Worm (Caenorhabditis elegans): ENCODE data around the gene clec-118.

clec-118 gene

DNA sequence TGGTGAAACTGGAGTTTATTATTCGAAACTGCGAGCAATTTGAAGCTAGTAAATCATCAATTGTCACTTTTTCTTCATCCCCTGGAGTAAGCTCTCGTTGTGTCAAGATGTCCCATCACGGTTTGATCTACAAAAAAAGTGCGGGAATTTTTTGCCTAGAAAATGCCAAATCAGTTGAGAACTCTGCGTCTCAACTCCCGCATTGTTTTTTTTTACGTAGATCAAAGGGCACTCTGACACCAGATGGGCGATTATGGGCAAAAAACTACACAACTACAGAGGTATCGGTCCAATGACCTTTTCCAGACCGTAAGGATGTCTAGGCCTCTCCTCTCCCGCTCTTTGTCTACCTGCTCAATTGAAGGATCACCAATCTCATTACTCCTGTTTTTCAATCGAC is 24.7 kb downstream of the clec-118 start, which contains the start of gene fbxb-34:
TSS of gene fbxb-34 (plus strand) at position 301 of the 400 bp plus-strand sequence.
- TF ChIP-seq nhr-12 (tag; optimal IDR thresholded peaks at IDR 0.05): no peak
- TF ChIP-seq ceh-83 (GFP tag; optimal IDR thresholded peaks at IDR 0.05): no peak
- TF ChIP-seq mep-1 (tag; optimal IDR thresholded peaks at IDR 0.05): no peak
- TF ChIP-seq mab-5 (tag; optimal IDR thresholded peaks at IDR 0.05): no peak
- TF ChIP-seq ham-2 (GFP tag; optimal IDR thresholded peaks at IDR 0.05): no peak
- TF ChIP-seq lin-32 (GFP tag; optimal IDR thresholded peaks at IDR 0.05): no peak
- TF ChIP-seq flh-1 (GFP tag; optimal IDR thresholded peaks at IDR 0.05): no peak
- no peak for TF ChIP-seq snpc-4 (tag; optimal IDR thresholded peaks at IDR 0.05)
- no peak for TF ChIP-seq ceh-39 (tag; optimal IDR thresholded peaks at IDR 0.05)
- TF ChIP-seq ces-1 (GFP tag; optimal IDR thresholded peaks at IDR 0.05): no peak
- no peak for TF ChIP-seq pha-4 (tag; optimal IDR thresholded peaks at IDR 0.05)
- TF ChIP-seq nhr-76 (tag; optimal IDR thresholded peaks at IDR 0.05): no peak
- no peak for TF ChIP-seq sem-2 (GFP tag; optimal IDR thresholded peaks at IDR 0.05)
- no peak for TF ChIP-seq nhr-28 (tag; optimal IDR thresholded peaks at IDR 0.05)
- TF ChIP-seq zip-8 (tag; optimal IDR thresholded peaks at IDR 0.05): no peak
- TF ChIP-seq lsy-2 (tag; optimal IDR thresholded peaks at IDR 0.05): no peak
- TF ChIP-seq nhr-237 (tag; optimal IDR thresholded peaks at IDR 0.05): no peak
- TF ChIP-seq unc-62 (GFP tag; optimal IDR thresholded peaks at IDR 0.05): no peak

DNA sequence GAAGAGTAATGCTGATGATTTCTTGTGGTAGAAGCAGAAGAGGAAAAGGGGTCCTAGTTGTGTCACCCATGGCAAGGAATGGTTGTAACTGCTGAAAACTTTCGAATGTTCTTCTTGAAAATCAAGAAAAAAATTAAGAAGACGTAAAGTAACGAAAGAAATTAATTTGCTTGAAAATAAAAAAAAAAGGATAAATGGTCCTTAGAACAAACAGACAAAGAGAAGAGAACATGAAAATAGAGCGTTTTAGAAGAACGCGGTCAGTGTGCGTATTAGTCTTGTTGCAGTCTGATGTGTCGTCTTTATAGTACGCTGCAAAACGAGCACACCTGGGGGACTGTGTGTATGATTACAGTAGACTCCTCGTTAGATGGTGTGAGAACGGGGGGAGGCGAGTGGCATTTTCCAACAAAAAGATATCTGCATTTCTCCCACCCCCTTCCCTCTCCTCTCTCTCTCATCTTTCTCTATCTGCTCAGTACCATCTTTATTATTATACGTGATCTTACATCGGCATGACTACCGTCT is 27.9 kb downstream of the clec-118 start, which contains the start of the genes W08F4.12 and W08F4.13:
TSS of gene W08F4.12 (minus strand) at position 101 of the 528 bp plus-strand sequence.
TSS of gene W08F4.13 (plus strand) at position 478 of the 528 bp plus-strand sequence.
- no peak for TF ChIP-seq M03D4.4 (tag; optimal IDR thresholded peaks at IDR 0.05)
- TF ChIP-seq elt-3 (tag; optimal IDR thresholded peaks at IDR 0.05): no peak
- no peak for TF ChIP-seq zip-8 (tag; optimal IDR thresholded peaks at IDR 0.05)
- no peak for TF ChIP-seq snpc-4 (tag; optimal IDR thresholded peaks at IDR 0.05)
- no peak for TF ChIP-seq ceh-83 (GFP tag; optimal IDR thresholded peaks at IDR 0.05)
- no peak for TF ChIP-seq blmp-1 (tag; optimal IDR thresholded peaks at IDR 0.05)
- TF ChIP-seq cnd-1 (tag; optimal IDR thresholded peaks at IDR 0.05): no peak
- no peak for TF ChIP-seq lin-32 (GFP tag; optimal IDR thresholded peaks at IDR 0.05)
- no peak for TF ChIP-seq flh-1 (GFP tag; optimal IDR thresholded peaks at IDR 0.05)
- no peak for TF ChIP-seq ceh-39 (tag; optimal IDR thresholded peaks at IDR 0.05)
- TF ChIP-seq nhr-237 (tag; optimal IDR thresholded peaks at IDR 0.05): no peak
- TF ChIP-seq ztf-11 (tag; optimal IDR thresholded peaks at IDR 0.05): no peak
- TF ChIP-seq unc-120 (tag; optimal IDR thresholded peaks at IDR 0.05; ENCODE audit: poor library complexity, severe bottlenecking): no peak
- no peak for TF ChIP-seq mab-5 (tag; optimal IDR thresholded peaks at IDR 0.05)
- no peak for TF ChIP-seq unc-62 (GFP tag; optimal IDR thresholded peaks at IDR 0.05)
- no peak for TF ChIP-seq sem-2 (GFP tag; optimal IDR thresholded peaks at IDR 0.05)
- no peak for TF ChIP-seq drap-1 (GFP tag; optimal IDR thresholded peaks at IDR 0.05)
- TF ChIP-seq pha-4 (tag; optimal IDR thresholded peaks at IDR 0.05): no peak
- TF ChIP-seq nhr-76 (tag; optimal IDR thresholded peaks at IDR 0.05): no peak
- no peak for TF ChIP-seq hlh-1 (tag; optimal IDR thresholded peaks at IDR 0.05)

DNA sequence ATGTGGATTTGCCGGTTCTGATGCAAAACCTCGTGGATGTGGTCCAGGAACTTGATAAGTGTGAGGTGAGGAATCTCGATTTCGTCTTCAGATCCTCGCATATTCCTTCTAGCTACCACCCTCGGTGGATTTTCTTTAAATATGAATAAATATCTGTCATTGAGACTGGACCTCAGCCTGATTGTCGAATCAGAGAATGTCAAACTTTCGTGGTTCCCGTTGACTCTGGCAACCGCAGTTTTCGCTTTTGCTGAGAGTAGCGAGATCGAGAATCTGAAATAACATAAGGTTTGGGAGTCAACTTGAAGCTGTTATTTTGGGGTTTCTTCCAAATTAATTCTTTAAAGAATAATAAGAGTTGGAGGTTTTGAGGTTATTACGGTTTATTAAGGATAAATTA is 29.6 kb downstream of the clec-118 start, which contains the start of gene fbxb-14:
TSS of gene fbxb-14 (minus strand) at position 101 of the 400 bp plus-strand sequence.
- no peak for TF ChIP-seq flh-1 (GFP tag; optimal IDR thresholded peaks at IDR 0.05)
- TF ChIP-seq lin-13 (tag; optimal IDR thresholded peaks at IDR 0.05): no peak
- no peak for TF ChIP-seq ceh-39 (tag; optimal IDR thresholded peaks at IDR 0.05)
- TF ChIP-seq cnd-1 (tag; optimal IDR thresholded peaks at IDR 0.05): no peak
- no peak for TF ChIP-seq lsy-2 (tag; optimal IDR thresholded peaks at IDR 0.05)
- no peak for TF ChIP-seq zip-8 (tag; optimal IDR thresholded peaks at IDR 0.05)
- TF ChIP-seq ces-1 (GFP tag; optimal IDR thresholded peaks at IDR 0.05): no peak
- no peak for TF ChIP-seq elt-1 (tag; optimal IDR thresholded peaks at IDR 0.05; ENCODE audit: borderline replicate concordance, insufficient read depth)
- TF ChIP-seq nhr-76 (tag; optimal IDR thresholded peaks at IDR 0.05): no peak
- TF ChIP-seq pha-4 (tag; optimal IDR thresholded peaks at IDR 0.05): no peak
- TF ChIP-seq unc-62 (GFP tag; optimal IDR thresholded peaks at IDR 0.05): no peak
- no peak for TF ChIP-seq nhr-237 (tag; optimal IDR thresholded peaks at IDR 0.05)
- TF ChIP-seq snpc-4 (tag; optimal IDR thresholded peaks at IDR 0.05): no peak
- TF ChIP-seq mep-1 (tag; optimal IDR thresholded peaks at IDR 0.05): no peak
- no peak for TF ChIP-seq unc-39 (tag; optimal IDR thresholded peaks at IDR 0.05)
- no peak for TF ChIP-seq nhr-12 (tag; optimal IDR thresholded peaks at IDR 0.05)
- no peak for TF ChIP-seq hlh-1 (tag; optimal IDR thresholded peaks at IDR 0.05)
- TF ChIP-seq unc-120 (tag; optimal IDR thresholded peaks at IDR 0.05; ENCODE audit: poor library complexity, severe bottlenecking): no peak
- no peak for TF ChIP-seq M03D4.4 (tag; optimal IDR thresholded peaks at IDR 0.05)

- TF ChIP-seq drap-1 (GFP tag; optimal IDR thresholded peaks at IDR 0.05) (no peak), hlh-1 (tag; optimal IDR thresholded peaks at IDR 0.05) (no peak), unc-62 (GFP tag; optimal IDR thresholded peaks at IDR 0.05) (no peak), cnd-1 (tag; optimal IDR thresholded peaks at IDR 0.05) (no peak), flh-1 (GFP tag; optimal IDR thresholded peaks at IDR 0.05) (no peak), unc-120 (tag; optimal IDR thresholded peaks at IDR 0.05; ENCODE audit: poor library complexity, severe bottlenecking) (no peak), elt-1 (tag; optimal IDR thresholded peaks at IDR 0.05; ENCODE audit: borderline replicate concordance, insufficient read depth) (no peak), sptf-1 (tag; optimal IDR thresholded peaks at IDR 0.05) (no peak), mls-2 (tag; optimal IDR thresholded peaks at IDR 0.05) (no peak), ces-1 (GFP tag; optimal IDR thresholded peaks at IDR 0.05) (no peak), ham-2 (GFP tag; optimal IDR thresholded peaks at IDR 0.05) (no peak), elt-3 (tag; optimal IDR thresholded peaks at IDR 0.05) (no peak), zip-8 (tag; optimal IDR thresholded peaks at IDR 0.05) (no peak), snpc-4 (tag; optimal IDR thresholded peaks at IDR 0.05) (no peak), nhr-12 (tag; optimal IDR thresholded peaks at IDR 0.05) (no peak)
These were observed 30.3 kb downstream of the clec-118 start for ce11 chrII:581983-582382.

Measured in whole organism, mixed stage, embryonic.